Worm (Caenorhabditis elegans) whole organism, L4/young adult: Measurements from ENCODE around the gene srbc-38.

Experiments used
- dao-5 ChIP-seq: sonication (generic microtip); optimal IDR thresholded peaks from 2 replicates; lab custom pipeline; 2016; ENCODE audit warnings: missing genotype, missing genetic modification characterization, moderate library complexity, missing compliant biosample characterization
- him-1 ChIP-seq: sonication (generic microtip); optimal IDR thresholded peaks from 2 replicates; lab custom pipeline; 2016; ENCODE audit warnings: missing genotype, missing genetic modification reagents, missing genetic modification characterization, missing compliant biosample characterization

DNA sequence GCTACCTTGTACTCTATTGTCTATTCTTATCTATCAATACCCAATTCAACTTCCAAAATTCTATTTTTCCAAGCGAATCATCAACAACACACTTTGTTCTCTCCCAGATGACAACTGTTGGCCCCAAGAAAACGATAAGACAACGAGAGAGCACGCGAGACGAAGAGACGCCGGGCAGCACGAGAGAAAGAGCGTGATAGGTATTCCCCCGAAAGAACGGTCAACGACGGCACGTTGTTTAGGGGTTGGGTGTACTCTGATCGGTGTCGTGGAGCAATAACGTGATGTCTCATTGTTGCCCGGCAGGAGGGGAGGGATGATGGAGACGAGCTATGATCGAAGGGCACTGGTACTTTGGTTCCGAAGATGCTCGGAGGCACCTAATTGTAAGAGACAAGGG lies 24.3 kb downstream of the srbc-38 start:
- TF ChIP-seq him-1 (tag; lab: Kevin White, UChicago) (no peak), dao-5 (tag; lab: Kevin White, UChicago) (no peak)
